Worm (Caenorhabditis elegans) whole organism, young adult: ENCODE measurements around the gene trx-3.

Experiments
- T26A5.8 ChIP-seq: sonication (generic microtip); optimal IDR thresholded peaks from 2 replicates; lab custom pipeline; 2016; ENCODE audit warnings: missing genetic modification characterization, missing compliant biosample characterization
- Y53F4B.3 ChIP-seq: fragments of 200-800 bp; sonication (Bioruptor generic); IDR thresholded peaks from 2 replicates; pipeline ENCODE4 v1.3.6; 2022; ENCODE audit warnings: missing genetic modification reagents, missing genetic modification characterization, missing compliant biosample characterization
- Y53G8AR.9 ChIP-seq: fragments of 200-800 bp; sonication (Bioruptor generic); conservative IDR thresholded peaks from 2 replicates; pipeline ENCODE4 v1.3.6; 2022; ENCODE audit warnings: missing genetic modification reagents, missing genetic modification characterization, missing compliant biosample characterization
- bed-2 ChIP-seq: fragments of 200-800 bp; sonication (Bioruptor generic); IDR thresholded peaks from 2 replicates; pipeline ENCODE4 v1.3.6; 2022; ENCODE audit warnings: missing genetic modification reagents, missing genetic modification characterization, missing compliant biosample characterization
- die-1 ChIP-seq: sonication (generic microtip); optimal IDR thresholded peaks from 2 replicates; lab custom pipeline; 2016; ENCODE audit warnings: missing genotype, mild to moderate bottlenecking, missing genetic modification characterization, missing compliant biosample characterization
- lin-35 ChIP-seq, 3 experiments: fragments of 150-350 bp in 2 of 3; sonication (generic microtip) in 1 of 3; optimal IDR thresholded peaks; 2 replicates each; lab custom pipeline; 2014 to 2018; ENCODE audit warnings: missing biosample characterization in 3 of 3, missing genetic modification characterization in 3 of 3, missing genetic modification reagents in 3 of 3
- tbp1 ChIP-seq: fragments of 200-800 bp; sonication (Bioruptor generic); optimal IDR thresholded peaks from 2 replicates; lab custom pipeline; 2018; ENCODE audit warnings: mild to moderate bottlenecking, missing genetic modification characterization, missing compliant biosample characterization
- tlf-1 ChIP-seq: fragments of 200-800 bp; sonication (Bioruptor generic); optimal IDR thresholded peaks from 2 replicates; lab custom pipeline; 2018; ENCODE audit warnings: mild to moderate bottlenecking, missing genetic modification characterization, missing compliant biosample characterization

DNA sequence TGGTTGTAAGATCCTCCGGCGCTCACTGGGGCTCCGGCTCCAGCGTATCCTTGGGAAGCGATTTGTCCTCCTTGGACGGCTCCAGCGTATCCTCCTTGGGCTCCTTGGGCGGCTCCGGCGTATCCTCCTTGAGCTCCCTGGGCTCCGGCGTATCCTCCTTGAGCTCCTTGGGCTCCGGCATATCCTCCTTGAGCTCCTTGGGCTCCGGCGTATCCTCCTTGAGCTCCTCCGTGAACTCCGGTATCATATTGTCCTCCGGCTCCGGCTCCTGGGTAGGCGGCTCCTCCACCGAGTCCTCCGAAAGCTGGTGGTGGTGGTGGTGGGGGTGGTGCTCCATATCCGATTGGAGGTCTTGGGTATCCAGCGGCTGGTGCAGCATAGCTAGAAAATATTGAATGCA lies 29.6 kb downstream of the trx-3 start:
- TF ChIP-seq tbp1 (no peak), Y53F4B.3 (no peak), Y53G8AR.9 (GFP tag; lab: Robert Waterston, UW) (no peak), tlf-1 (no peak), T26A5.8 (tag; lab: Kevin White, UChicago) (no peak), die-1 (tag; lab: Kevin White, UChicago) (no peak), bed-2 (GFP tag; lab: Robert Waterston, UW) (no peak), lin-35 (GFP tag; optimal IDR thresholded peaks at IDR 0.05; lab: Kevin White, UChicago) (no peak)
